Fruit fly (Drosophila melanogaster): ENCODE results near the gene Bdbt.

- no peak for TF ChIP-seq ttk (optimal IDR thresholded peaks at IDR 0.05)
- TF ChIP-seq insv (optimal IDR thresholded peaks at IDR 0.05) = no peak
- TF ChIP-seq psq (optimal IDR thresholded peaks at IDR 0.05) = no peak
- TF ChIP-seq h (optimal IDR thresholded peaks at IDR 0.05) = no peak
- no peak for TF ChIP-seq Sin3A (optimal IDR thresholded peaks at IDR 0.05)
Measured at dm6 chr3R:21152856-21153278, 34.2 kb upstream of the Bdbt start.

All from Kc167 (cell line).